Worm (Caenorhabditis elegans): Measurements from ENCODE around the gene nhr-10.

The nhr-10 gene

ce11 chrIII:7114952-7115488, at the start of gene nhr-10:
Gene nhr-10 (minus strand): TSS chrIII:7115438.
- TF ChIP-seq blmp-1 (tag; optimal IDR thresholded peaks at IDR 0.05) = no peak
- no peak for TF ChIP-seq snpc-4 (tag; optimal IDR thresholded peaks at IDR 0.05)
- TF ChIP-seq mep-1 (tag; optimal IDR thresholded peaks at IDR 0.05) = no peak
- no peak for TF ChIP-seq drap-1 (GFP tag; optimal IDR thresholded peaks at IDR 0.05)

- TF ChIP-seq zip-8 (tag; optimal IDR thresholded peaks at IDR 0.05) (no peak), drap-1 (GFP tag; optimal IDR thresholded peaks at IDR 0.05) (peak; percentile 42), mep-1 (tag; optimal IDR thresholded peaks at IDR 0.05) (peak; percentile 98), nhr-2 (tag; optimal IDR thresholded peaks at IDR 0.05) (peak; percentile 42), ces-1 (GFP tag; optimal IDR thresholded peaks at IDR 0.05) (peak; percentile 80), cnd-1 (tag; optimal IDR thresholded peaks at IDR 0.05) (no peak), ceh-39 (tag; optimal IDR thresholded peaks at IDR 0.05) (peak; percentile 87), blmp-1 (tag; optimal IDR thresholded peaks at IDR 0.05) (no peak), elt-1 (tag; optimal IDR thresholded peaks at IDR 0.05; ENCODE audit: borderline replicate concordance, insufficient read depth) (no peak), sem-2 (GFP tag; optimal IDR thresholded peaks at IDR 0.05) (no peak), nhr-28 (tag; optimal IDR thresholded peaks at IDR 0.05) (no peak), flh-1 (GFP tag; optimal IDR thresholded peaks at IDR 0.05) (no peak), lin-32 (GFP tag; optimal IDR thresholded peaks at IDR 0.05) (no peak), elt-3 (tag; optimal IDR thresholded peaks at IDR 0.05) (no peak), lin-13 (tag; optimal IDR thresholded peaks at IDR 0.05) (peak; percentile 96), nhr-76 (tag; optimal IDR thresholded peaks at IDR 0.05) (no peak), mab-5 (tag; optimal IDR thresholded peaks at IDR 0.05) (no peak), tbx-8 (GFP tag; optimal IDR thresholded peaks at IDR 0.05) (no peak), sptf-1 (tag; optimal IDR thresholded peaks at IDR 0.05) (peak; percentile 78), ztf-11 (tag; optimal IDR thresholded peaks at IDR 0.05) (no peak), snpc-4 (tag; optimal IDR thresholded peaks at IDR 0.05) (no peak), pha-4 (tag; optimal IDR thresholded peaks at IDR 0.05) (peak; percentile 85), unc-62 (GFP tag; optimal IDR thresholded peaks at IDR 0.05) (peak; percentile 70), unc-39 (tag; optimal IDR thresholded peaks at IDR 0.05) (no peak), ceh-83 (GFP tag; optimal IDR thresholded peaks at IDR 0.05) (no peak), unc-120 (tag; optimal IDR thresholded peaks at IDR 0.05; ENCODE audit: poor library complexity, severe bottlenecking) (peak; percentile 53), ham-2 (GFP tag; optimal IDR thresholded peaks at IDR 0.05) (no peak), nhr-237 (tag; optimal IDR thresholded peaks at IDR 0.05) (peak; percentile 88), lsy-2 (tag; optimal IDR thresholded peaks at IDR 0.05) (peak; percentile 89), mls-2 (tag; optimal IDR thresholded peaks at IDR 0.05) (peak; percentile 9), M03D4.4 (tag; optimal IDR thresholded peaks at IDR 0.05) (no peak), hlh-1 (tag; optimal IDR thresholded peaks at IDR 0.05) (peak; percentile 69), ceh-43 (GFP tag; optimal IDR thresholded peaks at IDR 0.05) (peak; percentile 3), bed-3 (GFP tag; optimal IDR thresholded peaks at IDR 0.05) (no peak), nhr-12 (tag; optimal IDR thresholded peaks at IDR 0.05) (no peak)
Measured at ce11 chrIII:7162065-7162762, 47.0 kb upstream of the nhr-10 start, which contains the start of the genes syf-2 and K04G7.1. Gene syf-2 (minus strand): TSS chrIII:7162115. Gene K04G7.1 (plus strand): TSS chrIII:7162712.

ce11 chrIII:7161055-7161454, 45.8 kb upstream of the nhr-10 start, which contains the start of gene rnp-7:
Gene rnp-7 (minus strand): TSS chrIII:7161155.
- TF ChIP-seq tbx-8 (GFP tag; optimal IDR thresholded peaks at IDR 0.05) (no peak), nhr-2 (tag; optimal IDR thresholded peaks at IDR 0.05) (no peak)

ce11 chrIII:7159246-7159645, 44.0 kb upstream of the nhr-10 start:
- TF ChIP-seq flh-1 (GFP tag; optimal IDR thresholded peaks at IDR 0.05) (no peak), lin-13 (tag; optimal IDR thresholded peaks at IDR 0.05) (no peak), blmp-1 (tag; optimal IDR thresholded peaks at IDR 0.05) (no peak)
